Worm (Caenorhabditis elegans): ENCODE data around the gene T09F5.10.

DNA sequence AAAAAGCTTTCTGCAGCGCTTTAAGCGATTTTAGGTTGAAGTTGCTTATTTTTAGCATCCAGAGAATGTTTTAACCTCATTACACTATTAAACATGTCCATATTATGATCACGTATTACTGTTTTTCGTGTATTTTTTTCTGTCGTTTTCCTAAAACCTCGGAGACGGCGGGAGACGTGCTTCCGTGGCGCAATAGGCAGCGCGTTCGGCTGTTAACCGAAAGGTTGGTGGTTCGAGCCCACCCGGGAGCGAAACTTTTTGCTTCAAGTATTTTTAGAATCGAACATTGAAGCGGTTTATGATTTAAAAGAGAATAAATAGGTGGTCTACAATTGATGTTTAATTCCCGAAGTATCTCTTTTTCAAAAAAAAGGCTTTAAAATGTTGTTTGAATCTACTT is 23.4 kb upstream of the T09F5.10 start:
- TF ChIP-seq W03F9.2 (tag; optimal IDR thresholded peaks at IDR 0.05): no peak
- no peak for TF ChIP-seq him-1 (tag; optimal IDR thresholded peaks at IDR 0.05)
- TF ChIP-seq dao-5 (tag; optimal IDR thresholded peaks at IDR 0.05): no peak

Data from whole organism, L4/young adult.